Fruit fly (Drosophila melanogaster): ENCODE measurements around the gene Mst84B.

Mst84B gene

DNA sequence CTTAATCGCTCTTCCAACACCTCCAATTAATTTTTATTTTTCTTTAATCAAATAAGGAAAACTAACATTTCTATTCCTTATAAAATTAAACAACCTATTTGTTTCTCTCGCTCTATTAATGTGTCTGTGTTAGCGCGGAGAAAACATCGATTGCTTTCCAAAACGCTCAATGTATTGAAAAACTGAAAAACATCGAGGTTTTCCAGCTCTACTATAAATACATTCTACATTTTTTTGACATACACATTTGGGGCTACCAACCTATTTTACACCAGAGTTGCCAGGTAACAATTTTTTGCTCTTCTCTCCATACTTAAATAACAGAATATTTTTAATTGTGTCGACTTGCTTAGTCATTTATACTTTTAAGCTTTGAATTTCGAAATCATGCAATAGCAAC, 29.9 kb downstream of the Mst84B start (continued):
- TF ChIP-seq Hmx (GFP tag; optimal IDR thresholded peaks at IDR 0.05) = no peak
- TF ChIP-seq tin (GFP tag; optimal IDR thresholded peaks at IDR 0.05) = no peak
- peak; percentile 1 for TF ChIP-seq her (GFP tag; optimal IDR thresholded peaks at IDR 0.05)
- TF ChIP-seq CG16863 (GFP tag; optimal IDR thresholded peaks at IDR 0.05) = no peak
- TF ChIP-seq Opbp (GFP tag; IDR thresholded peaks at IDR 0.05; ENCODE audit: partially characterized antibody) = peak; percentile 86
- TF ChIP-seq CkIIα-i1 (GFP tag; IDR thresholded peaks at IDR 0.05) = no peak
- no peak for TF ChIP-seq ken (GFP tag; IDR thresholded peaks at IDR 0.05)
- TF ChIP-seq org-1 (GFP tag; optimal IDR thresholded peaks at IDR 0.05) = no peak
- TF ChIP-seq CG6765 (GFP tag; optimal IDR thresholded peaks at IDR 0.05) = no peak
- TF ChIP-seq unc-4 (GFP tag; IDR thresholded peaks at IDR 0.05; ENCODE audit: partially characterized antibody) = peak; percentile 69
- no peak for TF ChIP-seq bcd (GFP tag; optimal IDR thresholded peaks at IDR 0.05)
- TF ChIP-seq Dp (GFP tag; optimal IDR thresholded peaks at IDR 0.05) = peak; percentile 37
- no peak for TF ChIP-seq sim (GFP tag; IDR thresholded peaks at IDR 0.05)
- no peak for TF ChIP-seq tgo (GFP tag; IDR thresholded peaks at IDR 0.05)
- TF ChIP-seq CG31441 (GFP tag; IDR thresholded peaks at IDR 0.05) = no peak
- no peak for TF ChIP-seq CG14014 (GFP tag; IDR thresholded peaks at IDR 0.05)
- TF ChIP-seq zfh1 (GFP tag; IDR thresholded peaks at IDR 0.05) = 0 out of 3 replicates have a peak, but pooled peaks have one; percentile 5
- TF ChIP-seq Sry-δ (GFP tag; optimal IDR thresholded peaks at IDR 0.05) = peak; percentile 86
- no peak for TF ChIP-seq Hr39 (optimal IDR thresholded peaks at IDR 0.05)
- peak; percentile 11; the same call in 1 of the 2 replicates for TF ChIP-seq chm (GFP tag; IDR thresholded peaks at IDR 0.05)
- no peak for TF ChIP-seq cad (GFP tag; optimal IDR thresholded peaks at IDR 0.05)
- TF ChIP-seq CG1602 (GFP tag; optimal IDR thresholded peaks at IDR 0.05) = peak; percentile 16
- no peak for TF ChIP-seq sr (GFP tag; IDR thresholded peaks at IDR 0.05)
- no peak for TF ChIP-seq HLH3B (GFP tag; IDR thresholded peaks at IDR 0.05)
- no peak for TF ChIP-seq Drgx (GFP tag; IDR thresholded peaks at IDR 0.05)
- TF ChIP-seq CG4854 (GFP tag; optimal IDR thresholded peaks at IDR 0.05) = peak; percentile 0
- TF ChIP-seq gfzf (GFP tag; optimal IDR thresholded peaks at IDR 0.05) = peak; percentile 39
- no peak for TF ChIP-seq Oli (tag; optimal IDR thresholded peaks at IDR 0.05)
- TF ChIP-seq CG5245 (GFP tag; optimal IDR thresholded peaks at IDR 0.05) = no peak
- TF ChIP-seq CG15479 (GFP tag; optimal IDR thresholded peaks at IDR 0.05) = no peak
- TF ChIP-seq nerfin-2 (GFP tag; IDR thresholded peaks at IDR 0.05; ENCODE audit: partially characterized antibody) = no peak
- TF ChIP-seq CG3847 (GFP tag; IDR thresholded peaks at IDR 0.05) = peak; percentile 43
- no peak for TF ChIP-seq Ptx1 (GFP tag; IDR thresholded peaks at IDR 0.05)
- TF ChIP-seq E2f2 (GFP tag; IDR thresholded peaks at IDR 0.05) = peak; percentile 53
- TF ChIP-seq HLH4C (GFP tag; IDR thresholded peaks at IDR 0.05; ENCODE audit: partially characterized antibody) = peak; percentile 56; the same call in 2 of the 3 replicates
- TF ChIP-seq sc (optimal IDR thresholded peaks at IDR 0.05) = no peak
- TF ChIP-seq sc (GFP tag; optimal IDR thresholded peaks at IDR 0.05) = no peak
- peak; percentile 43 for TF ChIP-seq CHES-1-like (GFP tag; optimal IDR thresholded peaks at IDR 0.05)
- TF ChIP-seq abd-A (tag; optimal IDR thresholded peaks at IDR 0.05) = no peak
- TF ChIP-seq CG17361 (GFP tag; IDR thresholded peaks at IDR 0.05) = no peak
- TF ChIP-seq pho (GFP tag; optimal IDR thresholded peaks at IDR 0.05) = no peak
- TF ChIP-seq run (tag; optimal IDR thresholded peaks at IDR 0.05) = no peak
- no peak for TF ChIP-seq CG18476 (GFP tag; optimal IDR thresholded peaks at IDR 0.05)
- TF ChIP-seq phol (tag; optimal IDR thresholded peaks at IDR 0.05) = peak; percentile 37
- TF ChIP-seq Atf6 (GFP tag; IDR thresholded peaks at IDR 0.05) = no peak
- TF ChIP-seq CG1529 (GFP tag; optimal IDR thresholded peaks at IDR 0.05) = peak; percentile 12
- peak; percentile 36 for TF ChIP-seq sug (tag; optimal IDR thresholded peaks at IDR 0.05)
- no peak for TF ChIP-seq klu (GFP tag; IDR thresholded peaks at IDR 0.05)
- TF ChIP-seq CG2116 (GFP tag; optimal IDR thresholded peaks at IDR 0.05) = peak; percentile 72
- TF ChIP-seq ci (GFP tag; IDR thresholded peaks at IDR 0.05) = peak; percentile 46; the same call in 1 of the 3 replicates
- peak; percentile 71 for TF ChIP-seq CG8290 (GFP tag; optimal IDR thresholded peaks at IDR 0.05)
- TF ChIP-seq CG8290 (tag; optimal IDR thresholded peaks at IDR 0.05) = no peak
- no peak for TF ChIP-seq HLHmδ (GFP tag; optimal IDR thresholded peaks at IDR 0.05)
- TF ChIP-seq sqz (GFP tag; optimal IDR thresholded peaks at IDR 0.05) = no peak

All from whole organism, embryonic.